Worm (Caenorhabditis elegans) whole organism, L4 larva: Measurements from ENCODE around the gene grl-6.

Experiments
- hlh-30 ChIP-seq: sonication (generic microtip); optimal IDR thresholded peaks from 2 replicates; lab custom pipeline; 2017; ENCODE audit warnings: antibody characterized with exemption, mild to moderate bottlenecking, missing genetic modification characterization, missing compliant biosample characterization; ENCODE audit not compliant: insufficient read depth
- mdl-1 ChIP-seq, 2 experiments: fragments of 150-350 bp in 1 of 2; sonication (generic microtip) in 1 of 2; optimal IDR thresholded peaks; 2 replicates each; lab custom pipeline; 2014 to 2017; ENCODE audit warnings: missing biosample characterization in 2 of 2, missing genetic modification characterization in 2 of 2
- pqm-1 ChIP-seq: sonication (generic microtip); optimal IDR thresholded peaks from 2 replicates; lab custom pipeline; 2017; ENCODE audit warnings: missing biosample characterization, missing genetic modification characterization
- set-16 ChIP-seq: fragments of 200-800 bp; sonication (Bioruptor generic); IDR thresholded peaks from 2 replicates; pipeline ENCODE4 v1.3.6; 2022; ENCODE audit warnings: missing genetic modification reagents, missing genetic modification characterization, missing compliant biosample characterization
- skn-1 ChIP-seq: fragments of 150-350 bp; optimal IDR thresholded peaks from 2 replicates; lab custom pipeline; 2014; ENCODE audit warnings: missing biosample characterization, missing genetic modification characterization
- unc-39 ChIP-seq: sonication (generic microtip); optimal IDR thresholded peaks from 2 replicates; lab custom pipeline; 2017; ENCODE audit warnings: missing biosample characterization, missing genetic modification characterization
- ztf-11 ChIP-seq: fragments of 150-350 bp; optimal IDR thresholded peaks from 2 replicates; lab custom pipeline; 2014; ENCODE audit warnings: missing biosample characterization, missing genetic modification characterization

DNA sequence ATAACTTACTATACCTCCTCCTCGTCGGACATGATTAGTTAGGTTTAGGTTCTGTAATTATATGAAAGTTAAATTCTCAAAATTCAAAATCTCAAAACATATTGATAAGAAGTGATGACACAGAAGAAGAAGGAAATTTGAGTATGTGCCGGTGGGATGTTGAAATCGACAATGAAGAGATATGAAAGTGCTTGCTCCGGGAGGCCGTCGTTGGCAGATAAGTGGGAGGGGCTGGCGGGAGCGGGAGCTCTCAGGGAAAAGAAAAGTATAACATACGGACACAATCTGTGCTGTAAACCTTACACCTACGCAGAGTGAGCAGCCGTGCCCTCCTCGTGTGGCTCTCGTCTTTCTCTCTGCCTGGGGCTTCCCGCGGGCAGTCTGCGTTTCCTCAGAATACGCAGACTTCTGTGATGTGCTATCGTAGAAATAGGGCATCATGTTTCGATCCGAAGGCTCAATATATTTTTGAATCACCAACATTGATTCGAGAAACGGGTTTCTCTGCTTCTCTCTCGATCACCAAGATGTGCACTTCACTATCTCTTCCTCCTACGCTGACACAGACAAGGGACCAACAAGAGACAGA lies 40.5 kb downstream of the grl-6 start, which contains the start of gene mup-2:
- TF ChIP-seq ztf-11 (tag; lab: Kevin White, UChicago) (no peak), set-16 (no peak; the same call in 1 of the 2 replicates), pqm-1 (tag; lab: Kevin White, UChicago) (no peak), mdl-1 (tag; optimal IDR thresholded peaks at IDR 0.05; lab: Kevin White, UChicago) (peak in 1 of 2 experiments; percentile 19), skn-1 (tag; lab: Kevin White, UChicago) (no peak), hlh-30 (tag; lab: Kevin White, UChicago) (no peak), unc-39 (tag; lab: Kevin White, UChicago) (no peak)
